Fruit fly (Drosophila melanogaster): ENCODE measurements around the gene mor.

The mor gene

dm6 chr3R:16005943-16006342 is 33.2 kb upstream of the mor start (continued):
- no peak for TF ChIP-seq chn (GFP tag; optimal IDR thresholded peaks at IDR 0.05)
- no peak for TF ChIP-seq Gug (GFP tag; IDR thresholded peaks at IDR 0.05)
- no peak for TF ChIP-seq CG6272 (GFP tag; IDR thresholded peaks at IDR 0.05)
- peak; percentile 49 for TF ChIP-seq CG15696 (tag; optimal IDR thresholded peaks at IDR 0.05)
- TF ChIP-seq Bdp1 (GFP tag; optimal IDR thresholded peaks at IDR 0.05), result no peak
- TF ChIP-seq ara (GFP tag; IDR thresholded peaks at IDR 0.05), result no peak
- no peak for TF ChIP-seq twi (tag; optimal IDR thresholded peaks at IDR 0.05)
- no peak for TF ChIP-seq pzg (GFP tag; optimal IDR thresholded peaks at IDR 0.05)
- TF ChIP-seq Dip3 (GFP tag; optimal IDR thresholded peaks at IDR 0.05), result no peak
- TF ChIP-seq chif (GFP tag; optimal IDR thresholded peaks at IDR 0.05), result no peak
- no peak for TF ChIP-seq CG12155 (GFP tag; optimal IDR thresholded peaks at IDR 0.05)
- TF ChIP-seq CG15514 (GFP tag; optimal IDR thresholded peaks at IDR 0.05), result peak; percentile 18
- TF ChIP-seq CG2129 (GFP tag; IDR thresholded peaks at IDR 0.05; ENCODE audit: partially characterized antibody), result no peak
- no peak for TF ChIP-seq gce (GFP tag; IDR thresholded peaks at IDR 0.05)
- no peak for TF ChIP-seq run (tag; optimal IDR thresholded peaks at IDR 0.05)
- TF ChIP-seq CG17186 (GFP tag; optimal IDR thresholded peaks at IDR 0.05), result no peak
- peak; percentile 49 for TF ChIP-seq CG17912 (GFP tag; optimal IDR thresholded peaks at IDR 0.05)
- TF ChIP-seq CG4282 (GFP tag; optimal IDR thresholded peaks at IDR 0.05), result no peak
- TF ChIP-seq CG7556 (GFP tag; optimal IDR thresholded peaks at IDR 0.05), result peak; percentile 25
- peak; percentile 63 for TF ChIP-seq PHDP (tag; optimal IDR thresholded peaks at IDR 0.05)
- TF ChIP-seq tap (tag; optimal IDR thresholded peaks at IDR 0.05), result peak; percentile 53
- TF ChIP-seq ken (GFP tag; IDR thresholded peaks at IDR 0.05), result no peak
- TF ChIP-seq bowl (GFP tag; IDR thresholded peaks at IDR 0.05), result no peak
- peak; percentile 41 for TF ChIP-seq CG5180 (GFP tag; optimal IDR thresholded peaks at IDR 0.05)
- TF ChIP-seq CG1602 (GFP tag; optimal IDR thresholded peaks at IDR 0.05), result no peak
- TF ChIP-seq CG2678 (tag; optimal IDR thresholded peaks at IDR 0.05), result peak; percentile 74
- TF ChIP-seq CG6654 (GFP tag; optimal IDR thresholded peaks at IDR 0.05), result no peak
- peak; percentile 40 for TF ChIP-seq Sry-β (GFP tag; optimal IDR thresholded peaks at IDR 0.05)
- TF ChIP-seq CG9797 (GFP tag; optimal IDR thresholded peaks at IDR 0.05), result no peak
- TF ChIP-seq CG3847 (GFP tag; IDR thresholded peaks at IDR 0.05), result no peak
- TF ChIP-seq pfk (GFP tag; optimal IDR thresholded peaks at IDR 0.05), result peak; percentile 22
- TF ChIP-seq kay (GFP tag; optimal IDR thresholded peaks at IDR 0.05), result no peak
- TF ChIP-seq Dbx (GFP tag; IDR thresholded peaks at IDR 0.05), result no peak
- TF ChIP-seq sob (GFP tag; IDR thresholded peaks at IDR 0.05), result no peak; the same call in 1 of the 2 replicates
- TF ChIP-seq Dad (GFP tag; optimal IDR thresholded peaks at IDR 0.05), result no peak
- TF ChIP-seq bcd (GFP tag; optimal IDR thresholded peaks at IDR 0.05), result peak; percentile 14
- no peak for TF ChIP-seq Neu2 (GFP tag; optimal IDR thresholded peaks at IDR 0.05; ENCODE audit: borderline replicate concordance)
- no peak for TF ChIP-seq CG8765 (GFP tag; IDR thresholded peaks at IDR 0.05)
- TF ChIP-seq CG16815 (GFP tag; optimal IDR thresholded peaks at IDR 0.05), result no peak
- TF ChIP-seq Sry-δ (GFP tag; optimal IDR thresholded peaks at IDR 0.05), result no peak
- TF ChIP-seq CTCF (GFP tag; optimal IDR thresholded peaks at IDR 0.05), result no peak
- no peak for TF ChIP-seq Aef1 (GFP tag; IDR thresholded peaks at IDR 0.05)
- TF ChIP-seq Xbp1 (GFP tag; optimal IDR thresholded peaks at IDR 0.05), result no peak
- no peak for TF ChIP-seq D (optimal IDR thresholded peaks at IDR 0.05)
- peak; percentile 16 for TF ChIP-seq D (GFP tag; optimal IDR thresholded peaks at IDR 0.05)
- TF ChIP-seq fru (optimal IDR thresholded peaks at IDR 0.05), result no peak
- TF ChIP-seq aop (GFP tag; IDR thresholded peaks at IDR 0.05), result no peak
- peak; percentile 3 for TF ChIP-seq lilli (GFP tag; optimal IDR thresholded peaks at IDR 0.05)
- no peak for TF ChIP-seq HLH54F (GFP tag; optimal IDR thresholded peaks at IDR 0.05)
- TF ChIP-seq CG4820 (GFP tag; optimal IDR thresholded peaks at IDR 0.05), result no peak
- peak; percentile 55 for TF ChIP-seq CG3281 (GFP tag; optimal IDR thresholded peaks at IDR 0.05)
- no peak for TF ChIP-seq Mad (GFP tag; optimal IDR thresholded peaks at IDR 0.05)
- TF ChIP-seq CG13296 (GFP tag; optimal IDR thresholded peaks at IDR 0.05), result peak; percentile 69
- peak; percentile 25 for TF ChIP-seq CG1792 (GFP tag; optimal IDR thresholded peaks at IDR 0.05)

All from whole organism, embryonic.